Worm (Caenorhabditis elegans): ENCODE data around the gene C14C10.5.

DNA sequence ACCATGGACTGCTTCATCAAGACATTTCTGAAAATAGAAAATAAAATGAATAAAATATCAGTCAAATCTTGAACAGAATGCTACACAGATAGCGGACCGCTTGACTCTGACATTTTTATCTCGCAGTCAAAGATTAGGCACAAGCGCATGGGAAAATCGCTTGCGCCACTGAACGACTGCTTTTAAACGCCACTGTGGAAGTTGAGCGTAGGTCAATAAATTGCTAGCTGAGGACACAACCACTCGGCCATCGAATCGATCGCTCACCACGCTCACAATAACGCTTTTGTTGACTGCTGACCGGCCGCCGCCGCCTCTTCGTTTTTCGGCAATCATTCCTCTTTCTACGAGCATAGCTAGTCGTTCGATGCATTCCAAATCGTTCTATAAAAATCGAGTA lies 3.2 kb upstream of the C14C10.5 start:
- TF ChIP-seq unc-130 (GFP tag; optimal IDR thresholded peaks at IDR 0.05) (peak; percentile 30), ztf-11 (tag; optimal IDR thresholded peaks at IDR 0.05) (no peak), nhr-11 (tag; optimal IDR thresholded peaks at IDR 0.05) (no peak), unc-62 (GFP tag; optimal IDR thresholded peaks at IDR 0.05 in 1 of 2) (peak in 1 of 2 experiments; percentile 94), unc-62 (tag; optimal IDR thresholded peaks at IDR 0.05) (no peak), madf-9 (GFP tag; conservative IDR thresholded peaks at IDR 0.05) (peak; percentile 53; the same call in 1 of the 2 replicates), ceh-20 (GFP tag; IDR thresholded peaks at IDR 0.05) (0 out of 2 replicates have a peak, but pooled peaks have one; percentile 22), mdl-1 (tag; optimal IDR thresholded peaks at IDR 0.05) (peak in 1 of 2 experiments; percentile 24), aly-2 (tag; optimal IDR thresholded peaks at IDR 0.05) (no peak), fkh-10 (GFP tag; optimal IDR thresholded peaks at IDR 0.05) (no peak), jun-1 (tag; optimal IDR thresholded peaks at IDR 0.05) (no peak), nhr-237 (tag; optimal IDR thresholded peaks at IDR 0.05) (no peak), dmd-9 (GFP tag; IDR thresholded peaks at IDR 0.05) (0 out of 2 replicates have a peak, but pooled peaks have one; percentile 9)

Measured in whole organism, L4 larva.